Worm (Caenorhabditis elegans) whole organism, young adult: Measurements from ENCODE around the gene C04E6.7.

ENCODE experiments used
- B0035.1 ChIP-seq: sonication (generic microtip); optimal IDR thresholded peaks from 2 replicates; lab custom pipeline; 2016; ENCODE audit warnings: missing genetic modification characterization, mild to moderate bottlenecking, missing compliant biosample characterization, missing genotype, missing genetic modification reagents
- lag-1 ChIP-seq: fragments of 200-800 bp; sonication (Bioruptor generic); IDR thresholded peaks from 2 replicates; pipeline ENCODE4 v1.3.6; 2022; ENCODE audit warnings: missing genetic modification reagents, missing genetic modification characterization, missing compliant biosample characterization
- snpc-4 ChIP-seq, 5 experiments: fragments of 150-350 bp in 1 of 5; sonication (generic microtip) in 4 of 5; optimal IDR thresholded peaks; 2 replicates each; lab custom pipeline; 2014 to 2018; ENCODE audit warnings: missing genetic modification characterization in 5 of 5, missing biosample characterization in 3 of 5, antibody characterized with exemption in 2 of 5, mild to moderate bottlenecking in 2 of 5, missing compliant biosample characterization in 2 of 5, missing genotype in 2 of 5, moderate library complexity in 2 of 5, missing genetic modification reagents in 1 of 5

DNA sequence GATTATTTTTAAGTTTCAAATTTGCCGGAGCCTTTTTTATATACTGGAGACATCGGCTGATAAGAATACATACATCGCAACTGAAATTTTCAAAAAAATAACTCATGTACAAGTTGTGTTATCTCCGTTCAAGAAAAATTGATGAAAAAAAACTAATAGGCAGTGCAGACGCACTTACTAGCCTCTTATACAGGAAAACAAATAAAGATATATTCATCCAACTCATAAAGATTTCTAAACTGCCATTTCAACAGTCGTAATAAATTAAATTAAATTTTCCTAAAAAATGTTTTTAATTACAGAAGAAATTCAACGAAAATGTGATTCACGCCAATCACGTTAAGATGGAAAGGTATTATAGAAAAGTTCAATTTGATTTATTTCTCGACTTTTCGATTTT, 8.7 kb downstream of the C04E6.7 start, which contains the start of gene C04E6.5:
- TF ChIP-seq lag-1, result no peak
- TF ChIP-seq B0035.1 (tag; lab: Kevin White, UChicago), result no peak
- no peak for TF ChIP-seq snpc-4 (GFP tag; optimal IDR thresholded peaks at IDR 0.05; lab: Kevin White, UChicago)
- TF ChIP-seq snpc-4 (tag; optimal IDR thresholded peaks at IDR 0.05; lab: Kevin White, UChicago), result no peak
